Fruit fly (Drosophila melanogaster) S2 (cell line): ENCODE measurements around the gene gig.

Experiments used
- CG8478 ChIP-seq: fragments of >200 bp; optimal IDR thresholded peaks from 2 replicates; lab custom pipeline; 2018
- CTCF ChIP-seq, 2 experiments: fragments of >200 bp; optimal IDR thresholded peaks; 2 replicates each; lab custom pipeline; 2018

- no peak for TF ChIP-seq CG8478 (lab: Kevin White, UChicago)
- TF ChIP-seq CTCF (optimal IDR thresholded peaks at IDR 0.05; lab: Kevin White, UChicago) = no peak
These were observed 59.0 kb downstream of the gig start, which contains the start of gene Ssk for dm6 chr3L:20187885-20188570.
